Worm (Caenorhabditis elegans) whole organism, late embryonic: Measurements from ENCODE around the gene fbxc-27.
A peak's percentile ranks its signal among the peaks of the same experiment; 100 is the strongest.

Experiments used
- F13H6.1 ChIP-seq: sonication (generic microtip); optimal IDR thresholded peaks from 2 replicates; lab custom pipeline; 2016; ENCODE audit warnings: missing genetic modification characterization, missing compliant biosample characterization
- K09A11.1 ChIP-seq: sonication (generic microtip); optimal IDR thresholded peaks from 2 replicates; lab custom pipeline; 2017; ENCODE audit warnings: antibody characterized with exemption, mild to moderate bottlenecking, missing genetic modification characterization, missing compliant biosample characterization; ENCODE audit not compliant: insufficient read depth
- ama-1 ChIP-seq: fragments of 150-350 bp; optimal IDR thresholded peaks from 2 replicates; lab custom pipeline; 2014
- ceh-14 ChIP-seq: sonication (generic microtip); optimal IDR thresholded peaks from 2 replicates; lab custom pipeline; 2016; ENCODE audit warnings: missing genotype, missing genetic modification characterization, missing compliant biosample characterization
- ceh-19 ChIP-seq: fragments of 200-800 bp; sonication (Bioruptor generic); optimal IDR thresholded peaks from 2 replicates; lab custom pipeline; 2018; ENCODE audit warnings: mild to moderate bottlenecking, missing genetic modification characterization, missing compliant biosample characterization
- ceh-2 ChIP-seq: sonication (generic microtip); optimal IDR thresholded peaks from 2 replicates; lab custom pipeline; 2016; ENCODE audit warnings: missing genotype, missing genetic modification characterization, missing compliant biosample characterization
- ceh-22 ChIP-seq: sonication (generic microtip); optimal IDR thresholded peaks from 2 replicates; lab custom pipeline; 2017; ENCODE audit warnings: missing biosample characterization, missing genetic modification characterization
- ceh-30 ChIP-seq: fragments of 150-350 bp; optimal IDR thresholded peaks from 2 replicates; lab custom pipeline; 2014; ENCODE audit warnings: missing biosample characterization, missing genetic modification characterization
- ceh-48 ChIP-seq: sonication (generic microtip); optimal IDR thresholded peaks from 2 replicates; lab custom pipeline; 2016; ENCODE audit warnings: missing genetic modification characterization, inconsistent platforms, missing compliant biosample characterization
- dve-1 ChIP-seq: sonication (generic microtip); optimal IDR thresholded peaks from 2 replicates; lab custom pipeline; 2017; ENCODE audit warnings: antibody characterized with exemption, mild to moderate bottlenecking, missing genetic modification characterization, missing compliant biosample characterization
- elt-2 ChIP-seq: sonication (generic microtip); optimal IDR thresholded peaks from 2 replicates; lab custom pipeline; 2016; ENCODE audit warnings: missing genetic modification reagents, missing genetic modification characterization, missing compliant biosample characterization
- elt-4 ChIP-seq: sonication (generic microtip); optimal IDR thresholded peaks from 2 replicates; lab custom pipeline; 2016; ENCODE audit warnings: missing genetic modification characterization, missing compliant biosample characterization
- ets-4 ChIP-seq: sonication (generic microtip); optimal IDR thresholded peaks from 2 replicates; lab custom pipeline; 2016; ENCODE audit warnings: missing genetic modification characterization, missing compliant biosample characterization
- eyg-1 ChIP-seq: sonication (generic microtip); optimal IDR thresholded peaks from 2 replicates; lab custom pipeline; 2016; ENCODE audit warnings: missing genotype, missing genetic modification characterization, missing compliant biosample characterization
- gmeb-2 ChIP-seq: sonication (generic microtip); optimal IDR thresholded peaks from 2 replicates; lab custom pipeline; 2016; ENCODE audit warnings: missing genetic modification characterization, inconsistent platforms, missing compliant biosample characterization
- hlh-13 ChIP-seq: fragments of 200-800 bp; sonication (Bioruptor generic); optimal IDR thresholded peaks from 2 replicates; lab custom pipeline; 2018; ENCODE audit warnings: mild to moderate bottlenecking, missing genetic modification characterization, missing compliant biosample characterization
- hlh-6 ChIP-seq: sonication (generic microtip); optimal IDR thresholded peaks from 2 replicates; lab custom pipeline; 2016; ENCODE audit warnings: missing genotype, missing genetic modification characterization, missing compliant biosample characterization
- hlh-8 ChIP-seq: sonication (generic microtip); optimal IDR thresholded peaks from 2 replicates; lab custom pipeline; 2016; ENCODE audit warnings: missing genotype, missing genetic modification characterization, missing compliant biosample characterization
- lim-6 ChIP-seq: sonication (generic microtip); optimal IDR thresholded peaks from 2 replicates; lab custom pipeline; 2016; ENCODE audit warnings: missing genetic modification characterization, missing compliant biosample characterization
- lin-11 ChIP-seq: fragments of 200-800 bp; sonication (Bioruptor generic); optimal IDR thresholded peaks from 2 replicates; lab custom pipeline; 2018; ENCODE audit warnings: mild to moderate bottlenecking, missing genetic modification characterization, missing compliant biosample characterization
- madf-2 ChIP-seq: sonication (generic microtip); optimal IDR thresholded peaks from 2 replicates; lab custom pipeline; 2017; ENCODE audit warnings: missing genetic modification characterization, missing compliant biosample characterization
- mec-3 ChIP-seq: sonication (generic microtip); optimal IDR thresholded peaks from 2 replicates; lab custom pipeline; 2016; ENCODE audit warnings: borderline replicate concordance, missing genetic modification characterization, missing compliant biosample characterization
- nfya-1 ChIP-seq: sonication (generic microtip); optimal IDR thresholded peaks from 2 replicates; lab custom pipeline; 2017; ENCODE audit warnings: missing genetic modification characterization, mild to moderate bottlenecking, missing compliant biosample characterization, antibody characterized with exemption, moderate library complexity
- nhr-232 ChIP-seq: sonication (generic microtip); optimal IDR thresholded peaks from 2 replicates; lab custom pipeline; 2016; ENCODE audit warnings: missing genetic modification characterization, missing compliant biosample characterization
- npax-4 ChIP-seq: sonication (generic microtip); optimal IDR thresholded peaks from 2 replicates; lab custom pipeline; 2016; ENCODE audit warnings: missing genetic modification characterization, missing compliant biosample characterization
- odd-2 ChIP-seq: sonication (generic microtip); optimal IDR thresholded peaks from 2 replicates; lab custom pipeline; 2017; ENCODE audit warnings: antibody characterized with exemption, mild to moderate bottlenecking, missing genetic modification characterization, missing compliant biosample characterization
- pag-3 ChIP-seq: sonication (generic microtip); optimal IDR thresholded peaks from 2 replicates; lab custom pipeline; 2016; ENCODE audit warnings: missing compliant biosample characterization, missing genetic modification characterization, borderline replicate concordance
- pat-9 ChIP-seq: fragments of 200-800 bp; sonication (Bioruptor generic); optimal IDR thresholded peaks from 2 replicates; lab custom pipeline; 2018; ENCODE audit warnings: mild to moderate bottlenecking, missing genetic modification characterization, moderate library complexity, missing compliant biosample characterization
- pax-1 ChIP-seq: fragments of 150-350 bp; optimal IDR thresholded peaks from 2 replicates; lab custom pipeline; 2014; ENCODE audit warnings: missing biosample characterization, missing genetic modification characterization
- pha-4 ChIP-seq: fragments of 150-350 bp; optimal IDR thresholded peaks from 2 replicates; lab custom pipeline; 2018; ENCODE audit warnings: missing biosample characterization, missing genetic modification reagents, missing genetic modification characterization
- pqm-1 ChIP-seq: sonication (generic microtip); optimal IDR thresholded peaks from 2 replicates; lab custom pipeline; 2016; ENCODE audit warnings: missing genetic modification characterization, missing compliant biosample characterization
- ref-2 ChIP-seq: sonication (generic microtip); optimal IDR thresholded peaks from 2 replicates; lab custom pipeline; 2016; ENCODE audit warnings: missing genetic modification characterization, missing compliant biosample characterization
- sox-2 ChIP-seq: fragments of 200-800 bp; sonication (Bioruptor generic); IDR thresholded peaks from 2 replicates; pipeline ENCODE4 v1.3.6; 2022; ENCODE audit warnings: missing genetic modification reagents, missing genetic modification characterization, missing compliant biosample characterization
- sox-4 ChIP-seq: sonication (generic microtip); optimal IDR thresholded peaks from 2 replicates; lab custom pipeline; 2017; ENCODE audit warnings: mild to moderate bottlenecking, missing genetic modification characterization, inconsistent platforms, missing compliant biosample characterization
- syd-9 ChIP-seq: sonication (generic microtip); optimal IDR thresholded peaks from 2 replicates; lab custom pipeline; 2016; ENCODE audit warnings: mild to moderate bottlenecking, missing genetic modification characterization, moderate library complexity, missing compliant biosample characterization
- tbx-7 ChIP-seq: sonication (generic microtip); optimal IDR thresholded peaks from 2 replicates; lab custom pipeline; 2016; ENCODE audit warnings: missing genotype, missing genetic modification characterization, missing compliant biosample characterization
- unc-42 ChIP-seq: sonication (generic microtip); optimal IDR thresholded peaks from 2 replicates; lab custom pipeline; 2016; ENCODE audit warnings: missing genotype, missing genetic modification characterization, missing compliant biosample characterization
- unc-55 ChIP-seq: sonication (generic microtip); optimal IDR thresholded peaks from 2 replicates; lab custom pipeline; 2017; ENCODE audit warnings: missing biosample characterization, missing genetic modification reagents, missing genetic modification characterization

fbxc-27 gene

ce11 chrII:909554-909953, at the start of gene fbxc-27, which contains the start of gene fbxc-24:
TSS of gene fbxc-27 (plus strand) at chrII:909769.
TSS of gene fbxc-24 (minus strand) at chrII:909654.
- TF ChIP-seq hlh-6 (no peak), ceh-48 (tag; lab: Kevin White, UChicago) (no peak), nhr-232 (tag; lab: Kevin White, UChicago) (no peak), lin-11 (tag; lab: Kevin White, UChicago) (no peak), tbx-7 (tag; lab: Kevin White, UChicago) (no peak), pag-3 (no peak), hlh-13 (GFP tag; lab: Kevin White, UChicago) (no peak), lim-6 (tag; lab: Kevin White, UChicago) (no peak), ama-1 (lab: Kevin White, UChicago) (no peak), elt-2 (tag; lab: Kevin White, UChicago) (no peak), nfya-1 (tag; lab: Kevin White, UChicago) (no peak), K09A11.1 (tag; lab: Kevin White, UChicago) (no peak), pat-9 (no peak), syd-9 (tag; lab: Kevin White, UChicago) (no peak), unc-42 (tag; lab: Kevin White, UChicago) (no peak), hlh-8 (tag; lab: Kevin White, UChicago) (no peak), eyg-1 (tag; lab: Kevin White, UChicago) (no peak), gmeb-2 (tag; lab: Kevin White, UChicago) (no peak)

- no peak for TF ChIP-seq madf-2 (tag; lab: Kevin White, UChicago)
- no peak for TF ChIP-seq pax-1 (tag; lab: Kevin White, UChicago)
- no peak for TF ChIP-seq pqm-1 (tag; lab: Kevin White, UChicago)
- TF ChIP-seq odd-2 (tag; lab: Kevin White, UChicago) = no peak
- no peak for TF ChIP-seq unc-55
- TF ChIP-seq ceh-30 (tag; lab: Kevin White, UChicago) = no peak
Observed at ce11 chrII:861564-861963, 48.0 kb upstream of the fbxc-27 start, which contains the start of gene Y46B2A.4. TSS of gene Y46B2A.4 (plus strand) at chrII:861864.

DNA sequence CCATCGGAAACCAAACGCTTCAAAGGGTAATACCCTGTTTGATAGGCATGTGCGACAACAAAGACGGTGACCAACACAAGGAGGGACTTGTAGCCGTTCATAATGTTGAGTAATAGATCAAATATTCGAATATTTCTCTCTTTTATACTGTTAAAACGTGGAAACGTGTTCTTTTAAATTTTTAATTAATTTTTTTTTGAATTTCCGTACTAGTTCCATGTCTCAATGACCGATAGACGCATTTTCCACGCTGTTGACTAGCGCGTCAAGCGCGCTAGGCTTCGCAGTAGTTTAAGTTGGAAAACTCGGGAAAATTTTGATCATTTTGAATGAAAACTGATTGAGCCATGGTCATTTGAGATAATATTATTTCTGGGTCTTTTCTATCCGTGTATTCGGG, 42.8 kb upstream of the fbxc-27 start, which contains the start of gene Y46B2A.3:
Y46B2A.3 (minus strand) TSS at position 101 of the 400 bp plus-strand sequence.
- no peak for TF ChIP-seq nfya-1 (tag; lab: Kevin White, UChicago)
- no peak for TF ChIP-seq ceh-19
- TF ChIP-seq ceh-2 (tag; lab: Kevin White, UChicago) = no peak
- TF ChIP-seq ceh-30 (tag; lab: Kevin White, UChicago) = no peak
- TF ChIP-seq, all 69 proteins: peak for 0

- peak; percentile 30 for TF ChIP-seq elt-2 (tag; lab: Kevin White, UChicago)
- TF ChIP-seq ref-2 (tag; lab: Kevin White, UChicago) = no peak
Observed at ce11 chrII:868240-868864, 41.2 kb upstream of the fbxc-27 start, which contains the start of gene fbxc-51. TSS of gene fbxc-51 (plus strand) at chrII:868814.

- TF ChIP-seq dve-1 (no peak), ceh-14 (tag; lab: Kevin White, UChicago) (no peak), ama-1 (lab: Kevin White, UChicago) (no peak), lin-11 (tag; lab: Kevin White, UChicago) (no peak), K09A11.1 (tag; lab: Kevin White, UChicago) (no peak), mec-3 (tag; lab: Kevin White, UChicago) (no peak), hlh-8 (tag; lab: Kevin White, UChicago) (no peak), ceh-19 (no peak), npax-4 (tag; lab: Kevin White, UChicago) (no peak), ets-4 (tag; lab: Kevin White, UChicago) (no peak), ceh-22 (tag; lab: Kevin White, UChicago) (no peak), F13H6.1 (no peak), sox-4 (no peak), sox-2 (GFP tag; lab: Robert Waterston, UW) (no peak), pha-4 (tag; lab: Kevin White, UChicago) (no peak), elt-4 (tag; lab: Kevin White, UChicago) (no peak)
Observed at ce11 chrII:869316-869715, 40.3 kb upstream of the fbxc-27 start.
